Worm (Caenorhabditis elegans): ENCODE data around the gene hacl-1.

DNA sequence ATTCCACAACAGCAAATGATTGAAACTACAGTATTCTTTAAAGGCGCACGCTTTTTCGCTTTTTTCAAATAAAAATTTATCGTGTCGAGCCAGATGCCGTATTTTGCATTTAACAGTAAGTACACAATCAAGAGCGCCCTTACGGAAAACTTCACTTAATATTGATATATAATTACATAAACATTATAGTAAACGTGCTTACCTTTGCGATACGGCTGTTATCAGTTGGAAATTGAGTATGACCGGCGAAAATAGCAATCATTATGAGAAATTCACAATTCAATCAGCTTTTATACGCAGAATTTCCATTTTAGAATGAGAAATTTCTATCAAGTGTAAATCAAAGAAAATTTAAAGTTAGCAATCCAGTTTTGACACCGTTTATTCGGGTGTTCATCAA, 7.4 kb upstream of the hacl-1 start, which contains the start of gene B0334.20:
- TF ChIP-seq sea-2 (GFP tag; IDR thresholded peaks at IDR 0.05): no peak
- TF ChIP-seq madf-3 (GFP tag; IDR thresholded peaks at IDR 0.05): no peak
- no peak for TF ChIP-seq ama-1 (optimal IDR thresholded peaks at IDR 0.05)
- no peak for TF ChIP-seq ama-1 (GFP tag; optimal IDR thresholded peaks at IDR 0.05)
- TF ChIP-seq hlh-26 (GFP tag; conservative IDR thresholded peaks at IDR 0.05): no peak
- TF ChIP-seq Y95B8A.8 (GFP tag; IDR thresholded peaks at IDR 0.05): no peak
- no peak for TF ChIP-seq ccch-3 (GFP tag; optimal IDR thresholded peaks at IDR 0.05)
- no peak for TF ChIP-seq Y67H2A.10 (GFP tag; conservative IDR thresholded peaks at IDR 0.05)
- TF ChIP-seq madf-8 (GFP tag; conservative IDR thresholded peaks at IDR 0.05): no peak
- TF ChIP-seq xnd-1 (tag; optimal IDR thresholded peaks at IDR 0.05): no peak
- no peak for TF ChIP-seq lin-35 (GFP tag; optimal IDR thresholded peaks at IDR 0.05)

Measured in whole organism, young adult.